Worm (Caenorhabditis elegans) whole organism, L4 larva: ENCODE data around the gene col-126.

Source experiments
- D1046.2 ChIP-seq: fragments of 200-800 bp; sonication (Bioruptor generic); IDR thresholded peaks from 2 replicates; pipeline ENCODE4 v1.3.6; 2022; ENCODE audit warnings: missing genetic modification characterization, missing compliant biosample characterization
- F49E8.2 ChIP-seq: sonication (generic microtip); optimal IDR thresholded peaks from 2 replicates; lab custom pipeline; 2016; ENCODE audit warnings: missing compliant biosample characterization, mild to moderate bottlenecking, missing genetic modification characterization, borderline replicate concordance
- Y5F2A.4 ChIP-seq: fragments of 200-800 bp; sonication (Bioruptor generic); optimal IDR thresholded peaks from 2 replicates; lab custom pipeline; 2018; ENCODE audit warnings: mild to moderate bottlenecking, missing genetic modification characterization, missing compliant biosample characterization
- ZK546.5 ChIP-seq, 2 experiments: sonication (generic microtip); optimal IDR thresholded peaks; 2 replicates each; lab custom pipeline; 2017; ENCODE audit warnings: missing biosample characterization in 2 of 2, missing genetic modification characterization in 2 of 2
- aha-1 ChIP-seq: fragments of 150-350 bp; peaks from one replicate; lab custom pipeline; 2014; ENCODE audit warnings: missing biosample characterization, missing genetic modification characterization
- aly-2 ChIP-seq: sonication (generic microtip); optimal IDR thresholded peaks from 2 replicates; lab custom pipeline; 2018; ENCODE audit warnings: missing biosample characterization, missing genetic modification characterization
- arid-1 ChIP-seq: fragments of 200-800 bp; sonication (Bioruptor generic); conservative IDR thresholded peaks from 2 replicates; pipeline ENCODE4 v1.3.6; 2022; ENCODE audit warnings: missing genetic modification reagents, missing genetic modification characterization, missing compliant biosample characterization
- ceh-44 ChIP-seq: fragments of 200-800 bp; sonication (Bioruptor generic); IDR thresholded peaks from 2 replicates; pipeline ENCODE4 v1.3.6; 2022; ENCODE audit warnings: missing genetic modification reagents, missing genetic modification characterization, missing compliant biosample characterization
- ceh-82 ChIP-seq: sonication (generic microtip); optimal IDR thresholded peaks from 2 replicates; lab custom pipeline; 2017; ENCODE audit warnings: missing biosample characterization, missing genetic modification characterization
- ctbp-1 ChIP-seq: fragments of 200-800 bp; sonication (Bioruptor generic); IDR thresholded peaks from 2 replicates; pipeline ENCODE4 v1.3.6; 2022; ENCODE audit warnings: missing genetic modification reagents, missing genetic modification characterization, missing compliant biosample characterization
- daf-16 ChIP-seq, 3 experiments: sonication (generic microtip); optimal IDR thresholded peaks; 2 replicates each; lab custom pipeline; 2016 to 2017; ENCODE audit warnings: missing genetic modification characterization in 3 of 3, missing genetic modification reagents in 3 of 3, mild to moderate bottlenecking in 2 of 3, missing compliant biosample characterization in 2 of 3, missing biosample characterization in 1 of 3, moderate library complexity in 1 of 3
- dmd-6 ChIP-seq: fragments of 200-800 bp; sonication (Bioruptor generic); IDR thresholded peaks from 2 replicates; pipeline ENCODE4 v1.3.6; 2022; ENCODE audit warnings: missing genetic modification reagents, missing genetic modification characterization, missing compliant biosample characterization
- dmd-8 ChIP-seq: fragments of 200-800 bp; sonication (Bioruptor generic); IDR thresholded peaks from 2 replicates; pipeline ENCODE4 v1.3.6; 2022; ENCODE audit warnings: missing genetic modification characterization, missing compliant biosample characterization
- dve-1 ChIP-seq: sonication (generic microtip); optimal IDR thresholded peaks from 2 replicates; lab custom pipeline; 2017; ENCODE audit warnings: antibody characterized with exemption, mild to moderate bottlenecking, missing genetic modification characterization, missing compliant biosample characterization; ENCODE audit not compliant: insufficient read depth
- gei-8 ChIP-seq: fragments of 200-800 bp; sonication (Bioruptor generic); optimal IDR thresholded peaks from 2 replicates; lab custom pipeline; 2018; ENCODE audit warnings: mild to moderate bottlenecking, missing genetic modification characterization, missing compliant biosample characterization
- hlh-11 ChIP-seq: fragments of 200-800 bp; sonication (Bioruptor generic); optimal IDR thresholded peaks from 2 replicates; lab custom pipeline; 2018; ENCODE audit warnings: mild to moderate bottlenecking, missing genetic modification characterization, missing compliant biosample characterization
- hlh-30 ChIP-seq: sonication (generic microtip); optimal IDR thresholded peaks from 2 replicates; lab custom pipeline; 2017; ENCODE audit warnings: antibody characterized with exemption, mild to moderate bottlenecking, missing genetic modification characterization, missing compliant biosample characterization; ENCODE audit not compliant: insufficient read depth
- lsy-2 ChIP-seq, 2 experiments: fragments of 150-350 bp in 1 of 2; sonication (generic microtip) in 1 of 2; optimal IDR thresholded peaks; 2 replicates each; lab custom pipeline; 2014 to 2017; ENCODE audit warnings: missing biosample characterization in 2 of 2, missing genetic modification characterization in 2 of 2
- madf-9 ChIP-seq: fragments of 200-800 bp; sonication (Bioruptor generic); conservative IDR thresholded peaks from 2 replicates; pipeline ENCODE4 v1.3.6; 2022; ENCODE audit warnings: missing genetic modification reagents, missing genetic modification characterization, missing compliant biosample characterization
- mep-1 ChIP-seq: fragments of 150-350 bp; sonication (generic microtip); optimal IDR thresholded peaks from 3 replicates; lab custom pipeline; 2014; ENCODE audit warnings: missing biosample characterization, missing genetic modification characterization
- mxl-2 ChIP-seq: fragments of 200-800 bp; sonication (Bioruptor generic); conservative IDR thresholded peaks from 2 replicates; pipeline ENCODE4 v1.3.6; 2022; ENCODE audit warnings: missing genetic modification reagents, missing genetic modification characterization, missing compliant biosample characterization
- mxl-3 ChIP-seq: fragments of 200-800 bp; sonication (Bioruptor generic); optimal IDR thresholded peaks from 2 replicates; lab custom pipeline; 2018; ENCODE audit warnings: mild to moderate bottlenecking, missing genetic modification characterization, missing compliant biosample characterization
- nhr-102 ChIP-seq: sonication (generic microtip); optimal IDR thresholded peaks from 2 replicates; lab custom pipeline; 2016; ENCODE audit warnings: mild to moderate bottlenecking, missing genetic modification characterization, moderate library complexity, missing compliant biosample characterization
- nhr-237 ChIP-seq: sonication (generic microtip); optimal IDR thresholded peaks from 2 replicates; lab custom pipeline; 2017; ENCODE audit warnings: missing biosample characterization, missing genetic modification characterization
- nhr-28 ChIP-seq: fragments of 150-350 bp; optimal IDR thresholded peaks from 2 replicates; lab custom pipeline; 2014; ENCODE audit warnings: missing biosample characterization, missing genetic modification characterization
- pha-4 ChIP-seq, 2 experiments: fragments of 150-350 bp in 1 of 2; fragments of 200-800 bp in 1 of 2; sonication (Bioruptor generic) in 1 of 2; IDR thresholded peaks in 1 of 2; optimal IDR thresholded peaks in 1 of 2; 2 replicates each; pipeline versions ENCODE4 v1.3.6 to Lab custom; 2014 to 2022; ENCODE audit warnings: missing genetic modification characterization in 2 of 2, missing genetic modification reagents in 2 of 2, missing biosample characterization in 1 of 2, missing compliant biosample characterization in 1 of 2
- pqm-1 ChIP-seq: sonication (generic microtip); optimal IDR thresholded peaks from 2 replicates; lab custom pipeline; 2017; ENCODE audit warnings: missing biosample characterization, missing genetic modification characterization
- sdz-12 ChIP-seq: fragments of 200-800 bp; sonication (Bioruptor generic); optimal IDR thresholded peaks from 2 replicates; lab custom pipeline; 2018; ENCODE audit warnings: mild to moderate bottlenecking, missing genetic modification characterization, missing compliant biosample characterization
- set-16 ChIP-seq: fragments of 200-800 bp; sonication (Bioruptor generic); IDR thresholded peaks from 2 replicates; pipeline ENCODE4 v1.3.6; 2022; ENCODE audit warnings: missing genetic modification reagents, missing genetic modification characterization, missing compliant biosample characterization
- snpc-1.2 ChIP-seq: fragments of 200-800 bp; sonication (Bioruptor generic); IDR thresholded peaks from 2 replicates; pipeline ENCODE4 v1.3.6; 2022; ENCODE audit warnings: missing genetic modification reagents, missing genetic modification characterization, missing compliant biosample characterization
- unc-39 ChIP-seq: sonication (generic microtip); optimal IDR thresholded peaks from 2 replicates; lab custom pipeline; 2017; ENCODE audit warnings: missing biosample characterization, missing genetic modification characterization
- unc-62 ChIP-seq, 3 experiments: fragments of 150-350 bp in 1 of 3; sonication (generic microtip); optimal IDR thresholded peaks in 2 of 3; peaks in 1 of 3; 1 replicate in 1 of 3; 2 replicates in 2 of 3; lab custom pipeline; 2014 to 2017; ENCODE audit warnings: missing biosample characterization in 3 of 3, missing genetic modification characterization in 3 of 3, missing genetic modification reagents in 3 of 3, missing genotype in 1 of 3
- zag-1 ChIP-seq: fragments of 150-350 bp; optimal IDR thresholded peaks from 2 replicates; lab custom pipeline; 2014; ENCODE audit warnings: missing biosample characterization, missing genetic modification characterization

col-126 gene

DNA sequence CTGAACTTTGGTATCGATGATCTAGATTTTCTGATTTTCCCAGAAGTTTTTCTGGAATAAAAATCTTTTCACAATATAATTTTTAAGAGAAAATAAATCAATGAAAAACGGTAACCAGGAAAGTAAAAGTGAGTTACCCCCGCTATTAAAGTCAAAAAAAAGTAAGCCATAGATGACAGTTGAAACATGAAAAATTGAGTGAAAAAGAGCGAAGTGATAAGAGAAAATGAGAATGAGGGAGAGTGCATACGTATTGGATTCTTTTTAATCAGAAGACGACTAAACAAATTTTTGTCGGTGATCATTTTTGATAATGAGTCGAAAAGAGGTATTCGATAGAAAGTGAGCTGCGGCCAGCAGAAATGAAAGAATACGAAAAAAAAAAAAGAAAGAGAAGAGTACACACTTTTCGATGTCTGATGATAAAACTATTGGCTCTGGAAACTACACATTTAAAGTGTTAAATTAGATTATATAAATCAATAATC lies 3.7 kb upstream of the col-126 start, which contains the start of gene gtl-1:
TSS of gene gtl-1 (minus strand) at position 51 of the 488 bp plus-strand sequence.
- TF ChIP-seq mep-1 (no peak), daf-16 (GFP tag; optimal IDR thresholded peaks at IDR 0.05; lab: Kevin White, UChicago) (no peak), daf-16 (tag; optimal IDR thresholded peaks at IDR 0.05; lab: Kevin White, UChicago) (peak; percentile 37), ceh-82 (tag; lab: Kevin White, UChicago) (no peak), pqm-1 (peak; percentile 96), unc-39 (tag; lab: Kevin White, UChicago) (no peak), madf-9 (no peak), dve-1 (peak; percentile 18), nhr-237 (tag; lab: Kevin White, UChicago) (no peak), zag-1 (tag; lab: Kevin White, UChicago) (no peak), nhr-102 (no peak), D1046.2 (no peak), pha-4 (GFP tag; IDR thresholded peaks at IDR 0.05; lab: Robert Waterston, UW) (no peak), pha-4 (tag; optimal IDR thresholded peaks at IDR 0.05; lab: Kevin White, UChicago) (no peak), dmd-8 (no peak), dmd-6 (GFP tag; lab: Robert Waterston, UW) (peak; percentile 73), lsy-2 (tag; optimal IDR thresholded peaks at IDR 0.05; lab: Kevin White, UChicago) (no peak), arid-1 (GFP tag; lab: Robert Waterston, UW) (0 out of 2 replicates have a peak, but pooled peaks have one; percentile 9), set-16 (GFP tag; lab: Robert Waterston, UW) (no peak), F49E8.2 (tag; lab: Kevin White, UChicago) (no peak), unc-62 (GFP tag; optimal IDR thresholded peaks at IDR 0.05 in 1 of 2; lab: Kevin White, UChicago) (peak in 1 of 2 experiments; percentile 38), unc-62 (tag; optimal IDR thresholded peaks at IDR 0.05; lab: Kevin White, UChicago) (no peak), sdz-12 (GFP tag; lab: Kevin White, UChicago) (no peak), aly-2 (tag; lab: Kevin White, UChicago) (no peak), hlh-11 (tag; lab: Kevin White, UChicago) (peak; percentile 45), nhr-28 (tag; lab: Kevin White, UChicago) (peak; percentile 73)

DNA sequence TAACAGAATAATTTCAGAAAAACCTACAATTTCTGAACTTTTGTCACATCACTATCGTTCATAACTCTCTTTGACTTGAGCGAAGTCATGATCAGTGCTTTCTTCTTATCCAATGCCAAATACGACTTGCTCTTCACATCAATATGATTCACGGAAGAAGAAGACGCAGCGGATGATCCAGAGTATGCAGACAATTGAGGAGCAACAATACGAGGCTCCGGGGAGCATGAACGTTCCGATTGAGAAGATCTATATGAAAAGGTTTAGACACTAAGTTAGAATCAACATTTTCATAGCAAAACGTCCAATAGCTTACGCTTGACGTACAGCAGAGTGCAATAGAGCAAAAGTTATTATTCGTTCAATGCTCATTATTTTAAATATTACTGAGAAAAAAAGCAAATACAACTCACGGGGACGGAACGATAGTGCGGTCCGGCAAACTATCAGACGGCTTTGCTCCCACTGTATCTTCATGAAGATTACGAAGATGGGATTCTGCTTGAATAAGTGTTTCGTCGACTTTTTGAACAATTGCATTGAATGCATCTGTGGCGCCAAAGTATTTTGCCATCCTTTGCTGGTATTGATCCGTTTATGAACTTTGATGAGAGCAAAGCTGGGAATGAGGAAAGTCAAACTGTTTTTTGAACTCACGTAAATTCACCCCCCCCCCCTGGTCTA lies 2.5 kb upstream of the col-126 start, which contains the start of gene C05C12.5:
TSS of gene C05C12.5 (minus strand) at position 642 of the 684 bp plus-strand sequence.
- TF ChIP-seq mxl-2 (GFP tag; lab: Robert Waterston, UW): no peak
- TF ChIP-seq snpc-1.2 (GFP tag; lab: Robert Waterston, UW): no peak
- peak in 1 of 2 experiments; percentile 88 for TF ChIP-seq unc-62 (GFP tag; optimal IDR thresholded peaks at IDR 0.05 in 1 of 2; lab: Kevin White, UChicago)
- no peak for TF ChIP-seq unc-62 (tag; optimal IDR thresholded peaks at IDR 0.05; lab: Kevin White, UChicago)
- TF ChIP-seq ZK546.5 (tag; optimal IDR thresholded peaks at IDR 0.05; lab: Kevin White, UChicago): no peak
- TF ChIP-seq aha-1: peak; percentile 91
- TF ChIP-seq, all 104 proteins: peak for 2

DNA sequence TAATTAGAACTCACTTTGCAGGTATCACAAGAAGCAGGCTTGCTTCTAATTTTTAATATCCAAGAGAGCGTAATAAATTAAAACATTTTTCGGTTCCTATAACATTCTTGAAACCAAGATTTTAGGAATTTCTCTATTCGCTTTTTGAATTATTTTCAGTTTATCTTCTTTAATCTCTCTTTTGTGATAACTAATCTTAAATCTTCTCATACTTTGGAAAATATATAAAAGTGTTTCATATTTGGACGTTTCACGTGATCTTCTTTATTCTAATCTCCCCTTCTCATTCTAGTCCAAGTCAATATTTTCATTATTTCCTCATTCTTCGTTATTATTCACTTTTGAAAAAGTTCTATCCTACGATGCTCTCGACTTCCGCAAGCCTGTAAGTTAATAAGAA lies 1.7 kb upstream of the col-126 start, which contains the start of gene F54D1.1:
TSS of gene F54D1.1 (plus strand) at position 301 of the 400 bp plus-strand sequence.
- TF ChIP-seq aly-2 (tag; lab: Kevin White, UChicago): no peak
- no peak for TF ChIP-seq nhr-102
- TF ChIP-seq mxl-3 (GFP tag; lab: Kevin White, UChicago): no peak
- TF ChIP-seq ceh-44 (GFP tag; lab: Robert Waterston, UW): no peak
- no peak for TF ChIP-seq ctbp-1

DNA sequence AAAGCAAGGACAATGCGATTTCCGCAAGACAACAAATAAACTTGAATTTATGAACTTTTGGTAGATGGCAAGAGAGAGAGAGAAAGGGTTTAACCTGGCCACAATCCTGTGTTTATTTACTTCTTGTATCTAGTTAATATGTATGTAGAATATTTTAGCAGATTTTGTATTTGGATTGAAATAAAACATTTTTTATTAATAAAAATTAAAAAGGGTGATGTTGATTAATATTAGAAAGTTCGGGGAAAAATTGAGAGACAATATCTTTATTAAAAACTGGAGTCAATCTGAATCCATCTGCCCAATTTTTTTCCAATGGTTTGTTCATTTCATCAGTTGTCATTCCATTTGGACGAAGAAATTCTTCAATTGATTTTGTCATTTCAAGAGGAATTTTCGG lies 2.9 kb downstream of the col-126 start, which contains the start of gene col-127:
TSS of gene col-127 (minus strand) at position 101 of the 400 bp plus-strand sequence.
- TF ChIP-seq arid-1 (GFP tag; lab: Robert Waterston, UW): no peak
- no peak for TF ChIP-seq sdz-12 (GFP tag; lab: Kevin White, UChicago)
- TF ChIP-seq Y5F2A.4 (GFP tag; lab: Kevin White, UChicago): no peak
- no peak for TF ChIP-seq D1046.2
- TF ChIP-seq gei-8 (GFP tag; lab: Kevin White, UChicago): no peak
- TF ChIP-seq hlh-30 (tag; lab: Kevin White, UChicago): no peak
